Worm (Caenorhabditis elegans): Measurements from ENCODE around the gene irld-2.

DNA sequence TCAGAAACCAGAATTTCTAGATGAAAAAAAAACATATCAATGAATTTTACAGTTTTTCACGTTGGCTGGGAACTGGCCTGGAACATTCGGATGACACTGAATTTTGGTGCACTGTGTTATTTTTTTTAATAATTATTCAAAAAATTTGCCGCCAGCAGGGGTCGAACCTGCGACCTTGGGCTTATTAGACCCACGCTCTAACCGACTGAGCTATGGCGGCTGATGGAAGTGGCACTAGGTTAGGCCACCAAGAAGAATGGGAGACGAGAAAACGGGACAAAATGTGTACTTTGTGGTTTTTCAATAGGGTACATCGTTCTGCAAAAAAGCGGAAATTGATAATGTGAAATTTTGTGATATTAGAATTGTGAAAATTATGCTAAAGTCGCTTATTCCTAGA, 20.1 kb upstream of the irld-2 start:
- no peak for TF ChIP-seq dao-5 (tag; optimal IDR thresholded peaks at IDR 0.05)
- no peak for TF ChIP-seq him-1 (tag; optimal IDR thresholded peaks at IDR 0.05)

Data from whole organism, L4/young adult.